Worm (Caenorhabditis elegans) whole organism, L4/young adult: ENCODE results near the gene C53B7.2.

Experiments
- W03F9.2 ChIP-seq: fragments of 150-350 bp; optimal IDR thresholded peaks from 2 replicates; lab custom pipeline; 2014; ENCODE audit warnings: missing biosample characterization, missing genetic modification characterization
- dao-5 ChIP-seq: sonication (generic microtip); optimal IDR thresholded peaks from 2 replicates; lab custom pipeline; 2016; ENCODE audit warnings: missing genotype, missing genetic modification characterization, moderate library complexity, missing compliant biosample characterization
- him-1 ChIP-seq: sonication (generic microtip); optimal IDR thresholded peaks from 2 replicates; lab custom pipeline; 2016; ENCODE audit warnings: missing genotype, missing genetic modification reagents, missing genetic modification characterization, missing compliant biosample characterization

DNA sequence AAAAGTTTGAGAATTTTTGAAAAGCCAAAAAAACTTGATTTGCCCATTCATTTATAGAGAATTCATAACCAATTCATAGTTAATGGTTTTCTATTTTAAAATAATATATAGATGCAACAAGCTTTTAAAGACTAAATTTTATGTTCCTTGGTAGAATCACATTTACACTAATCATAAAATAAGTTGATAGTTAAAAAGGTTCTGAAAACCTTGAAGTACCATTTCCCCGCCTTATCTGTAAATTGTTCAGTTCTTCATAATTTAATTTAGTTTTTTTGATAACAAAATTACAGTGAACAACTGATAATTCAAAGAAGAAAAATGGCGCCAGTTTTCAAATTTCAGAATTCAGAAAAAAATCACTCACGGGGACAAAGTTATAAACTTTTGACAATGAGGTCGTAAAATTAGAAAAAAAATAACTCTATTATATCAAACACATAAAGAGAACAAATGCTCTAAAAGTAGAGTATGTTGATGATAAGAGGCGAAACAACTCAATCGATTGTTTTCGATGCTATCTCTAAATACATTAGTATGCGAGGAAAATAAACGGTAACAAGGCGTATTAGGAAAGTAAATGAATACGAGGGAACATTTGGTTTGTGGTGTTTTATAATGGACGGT is 39.3 kb downstream of the C53B7.2 start, which contains the start of gene F41C6.7:
- TF ChIP-seq dao-5 (tag; lab: Kevin White, UChicago) = no peak
- no peak for TF ChIP-seq him-1
- TF ChIP-seq W03F9.2 (tag; lab: Kevin White, UChicago) = no peak
